Worm (Caenorhabditis elegans): Measurements from ENCODE around the gene R08A2.2.

DNA sequence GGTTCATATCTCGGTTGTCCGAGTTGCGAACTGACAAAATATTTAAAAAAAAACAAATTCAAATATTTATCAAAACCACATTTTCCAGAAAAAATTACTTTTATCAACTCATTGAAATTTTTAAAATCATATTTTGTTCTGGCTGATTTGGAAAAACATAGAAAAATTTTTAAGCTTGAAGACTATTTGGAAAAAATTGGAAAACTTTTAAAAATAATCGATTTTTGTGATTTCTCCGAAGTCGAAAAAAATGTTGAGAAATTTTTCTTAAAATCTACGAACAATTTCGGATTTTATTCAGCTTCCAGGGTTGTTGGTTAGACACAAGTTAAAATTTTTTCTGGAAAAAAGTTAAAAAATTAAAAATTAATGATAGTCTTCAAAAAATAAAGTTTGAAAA is 21.3 kb upstream of the R08A2.2 start, which contains the start of gene Y50E8A.5:
- TF ChIP-seq zag-1 (tag; optimal IDR thresholded peaks at IDR 0.05) (no peak), ama-1 (optimal IDR thresholded peaks at IDR 0.05) (no peak), rnt-1 (tag; optimal IDR thresholded peaks at IDR 0.05) (no peak), tlp-1 (tag; optimal IDR thresholded peaks at IDR 0.05) (no peak), efl-1 (optimal IDR thresholded peaks at IDR 0.05) (no peak), efl-1 (GFP tag; optimal IDR thresholded peaks at IDR 0.05 in 1 of 2) (no peak), pqm-1 (tag; optimal IDR thresholded peaks at IDR 0.05) (no peak), sox-4 (tag; optimal IDR thresholded peaks at IDR 0.05) (no peak), mdl-1 (tag; optimal IDR thresholded peaks at IDR 0.05) (no peak), snpc-4 (tag; optimal IDR thresholded peaks at IDR 0.05) (no peak), unc-130 (tag; optimal IDR thresholded peaks at IDR 0.05) (no peak), fkh-10 (GFP tag; optimal IDR thresholded peaks at IDR 0.05) (no peak), dpl-1 (GFP tag; optimal IDR thresholded peaks at IDR 0.05) (no peak), nhr-237 (tag; optimal IDR thresholded peaks at IDR 0.05) (no peak), nhr-28 (tag; optimal IDR thresholded peaks at IDR 0.05) (no peak)
